Worm (Caenorhabditis elegans): ENCODE data around the gene F17C11.11.

ce11 chrV:10947210-10947609, 8.6 kb upstream of the F17C11.11 start:
- TF ChIP-seq snpc-4 (tag; optimal IDR thresholded peaks at IDR 0.05) (no peak), lsy-2 (tag; optimal IDR thresholded peaks at IDR 0.05) (no peak), elt-1 (tag; optimal IDR thresholded peaks at IDR 0.05; ENCODE audit: borderline replicate concordance, insufficient read depth) (no peak)

Measured in whole organism, mixed stage, embryonic.